Fruit fly (Drosophila melanogaster) whole organism, wandering third instar larva: ENCODE data around the gene PhKgamma.

Experiments
- CG32264 ChIP-seq: fragments of 200-800 bp; sonication (Bioruptor generic); optimal IDR thresholded peaks from 2 replicates; lab custom pipeline; 2016; ENCODE audit warnings: missing biosample characterization, missing genetic modification characterization
- CG9705 ChIP-seq: fragments of 200-800 bp; sonication (Bioruptor generic); optimal IDR thresholded peaks from 2 replicates; lab custom pipeline; 2018; ENCODE audit warnings: missing biosample characterization, mild to moderate bottlenecking, missing genetic modification characterization
- Dfd ChIP-seq: fragments of >200 bp; optimal IDR thresholded peaks from 2 replicates; lab custom pipeline; 2017; ENCODE audit warnings: missing biosample characterization, missing genetic modification characterization
- HLH106 ChIP-seq: fragments of 200-800 bp; optimal IDR thresholded peaks from 3 replicates; lab custom pipeline; 2019; ENCODE audit warnings: missing biosample characterization, mild to moderate bottlenecking, missing genetic modification characterization, moderate library complexity
- Hr78 ChIP-seq: fragments of >200 bp; optimal IDR thresholded peaks from 2 replicates; lab custom pipeline; 2017; ENCODE audit warnings: missing biosample characterization, missing genetic modification characterization
- Hr83 ChIP-seq: fragments of 200-300 bp; sonication (Bioruptor generic); optimal IDR thresholded peaks from 2 replicates; lab custom pipeline; 2016; ENCODE audit warnings: missing biosample characterization, mild to moderate bottlenecking, missing genetic modification characterization, moderate library complexity; ENCODE audit not compliant: poor library complexity, severe bottlenecking
- Jra ChIP-seq: sonication (Bioruptor generic); optimal IDR thresholded peaks from 2 replicates; lab custom pipeline; 2016; ENCODE audit warnings: missing biosample characterization, missing genetic modification characterization
- Mio ChIP-seq: sonication (Bioruptor generic); optimal IDR thresholded peaks from 2 replicates; lab custom pipeline; 2016; ENCODE audit warnings: missing biosample characterization, missing genetic modification characterization
- N ChIP-seq: fragments of >200 bp; optimal IDR thresholded peaks from 2 replicates; lab custom pipeline; 2018; ENCODE audit warnings: missing biosample characterization, missing external identifiers, missing genetic modification characterization
- Rel ChIP-seq, 2 experiments: fragments of 200-800 bp; sonication (Bioruptor generic) in 1 of 2; optimal IDR thresholded peaks; 2 replicates in 1 of 2; 3 replicates in 1 of 2; lab custom pipeline; 2016 to 2019; ENCODE audit warnings: mild to moderate bottlenecking in 2 of 2, missing biosample characterization in 2 of 2, missing genetic modification characterization in 2 of 2, moderate library complexity in 1 of 2
- Sp1 ChIP-seq: fragments of 200-800 bp; sonication (Bioruptor generic); optimal IDR thresholded peaks from 3 replicates; lab custom pipeline; 2019; ENCODE audit warnings: missing biosample characterization, mild to moderate bottlenecking, missing genetic modification characterization, moderate library complexity
- Vsx2 ChIP-seq: fragments of 200-300, 225-300 bp; sonication (Bioruptor generic); optimal IDR thresholded peaks from 2 replicates; lab custom pipeline; 2018; ENCODE audit warnings: missing biosample characterization, missing genetic modification characterization; ENCODE audit not compliant: partially characterized antibody
- br ChIP-seq: fragments of 200-800 bp; sonication (Bioruptor generic); optimal IDR thresholded peaks from 2 replicates; lab custom pipeline; 2016; ENCODE audit warnings: missing biosample characterization, missing genetic modification characterization
- dl ChIP-seq, 2 experiments: fragments of 175-275, 200-275 bp in 1 of 2; fragments of 200-275 bp in 1 of 2; sonication (Bioruptor generic); optimal IDR thresholded peaks; lab custom pipeline; 2018; ENCODE audit warnings: mild to moderate bottlenecking in 2 of 2, missing biosample characterization in 2 of 2, missing genetic modification characterization in 2 of 2, moderate library complexity in 2 of 2; ENCODE audit not compliant: partially characterized antibody in 2 of 2, insufficient read depth in 1 of 2
- foxo ChIP-seq, 2 experiments: fragments of 200-800 bp; sonication (Bioruptor generic); optimal IDR thresholded peaks; 2 replicates in 1 of 2; 3 replicates in 1 of 2; lab custom pipeline; 2016 to 2017; ENCODE audit warnings: missing biosample characterization in 2 of 2, missing genetic modification characterization in 2 of 2
- h ChIP-seq: fragments of 200-800 bp; sonication (Bioruptor generic); optimal IDR thresholded peaks from 3 replicates; lab custom pipeline; 2016; ENCODE audit warnings: missing biosample characterization, mild to moderate bottlenecking, missing genetic modification characterization
- jim ChIP-seq: fragments of 175-275, 200-325 bp; sonication (Bioruptor generic); optimal IDR thresholded peaks from 2 replicates; lab custom pipeline; 2016; ENCODE audit warnings: missing biosample characterization, mild to moderate bottlenecking, missing genetic modification characterization
- lola ChIP-seq: fragments of >200 bp; optimal IDR thresholded peaks from 2 replicates; lab custom pipeline; 2017; ENCODE audit warnings: missing biosample characterization, missing genetic modification characterization
- psq ChIP-seq: fragments of 200-800 bp; sonication (Bioruptor generic); optimal IDR thresholded peaks from 3 replicates; lab custom pipeline; 2017; ENCODE audit warnings: missing biosample characterization, mild to moderate bottlenecking, missing genetic modification characterization, moderate library complexity
- rgr ChIP-seq: fragments of 200-800 bp; sonication (Bioruptor generic); optimal IDR thresholded peaks from 3 replicates; lab custom pipeline; 2016; ENCODE audit warnings: missing biosample characterization, mild to moderate bottlenecking, missing genetic modification characterization
- sage ChIP-seq: fragments of 200-800 bp; sonication (Bioruptor generic); optimal IDR thresholded peaks from 2 replicates; lab custom pipeline; 2016; ENCODE audit warnings: missing biosample characterization, mild to moderate bottlenecking, missing genetic modification characterization
- tai ChIP-seq: sonication (Bioruptor generic); optimal IDR thresholded peaks from 2 replicates; lab custom pipeline; 2016; ENCODE audit warnings: missing biosample characterization, missing genetic modification characterization
- usp ChIP-seq: fragments of >200 bp; optimal IDR thresholded peaks from 2 replicates; lab custom pipeline; 2017; ENCODE audit warnings: missing biosample characterization, missing genetic modification characterization

Gene PhKgamma

dm6 chrX:11687666-11688492, 7.1 kb upstream of the PhKgamma start:
- TF ChIP-seq sage (GFP tag; lab: Kevin White, UChicago) (no peak), Rel (GFP tag; optimal IDR thresholded peaks at IDR 0.05; lab: Kevin White, UChicago) (no peak), Rel (tag; optimal IDR thresholded peaks at IDR 0.05; lab: Kevin White, UChicago) (peak; percentile 34)

DNA sequence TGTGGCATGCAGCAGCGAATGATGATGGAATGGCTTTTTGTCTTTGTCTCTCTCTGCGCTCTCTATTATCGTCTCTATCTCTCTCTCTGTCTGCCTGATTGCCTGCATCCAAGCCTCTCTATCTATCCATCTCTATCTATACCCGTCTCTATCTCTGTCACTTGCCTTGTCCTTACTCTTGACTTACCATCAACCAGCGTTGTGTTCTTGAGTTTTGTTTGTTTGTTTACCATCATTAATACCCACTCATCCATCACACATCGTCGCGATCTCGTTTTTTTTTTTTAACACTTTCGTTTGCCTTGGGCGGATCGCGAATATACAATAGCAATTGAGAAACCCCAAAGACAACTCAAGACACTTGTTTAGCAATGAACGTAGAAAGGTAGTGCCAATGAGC, 5.3 kb upstream of the PhKgamma start:
- TF ChIP-seq lola (no peak), psq (no peak), br (GFP tag; lab: Kevin White, UChicago) (no peak), N (GFP tag; lab: Kevin White, UChicago) (no peak), CG9705 (GFP tag; lab: Kevin White, UChicago) (no peak), Hr78 (GFP tag; lab: Kevin White, UChicago) (no peak), Vsx2 (GFP tag; lab: Kevin White, UChicago) (no peak)

dm6 chrX:11695883-11696211, 910 bp downstream of the PhKgamma start:
- TF ChIP-seq Hr83, result no peak
- TF ChIP-seq sage (GFP tag; lab: Kevin White, UChicago), result no peak
- no peak for TF ChIP-seq CG32264 (GFP tag; lab: Kevin White, UChicago)
- no peak for TF ChIP-seq rgr (GFP tag; lab: Kevin White, UChicago)
- no peak for TF ChIP-seq tai
- no peak for TF ChIP-seq Sp1 (GFP tag; lab: Kevin White, UChicago)

- TF ChIP-seq Hr83 (no peak), Dfd (GFP tag; lab: Kevin White, UChicago) (peak; percentile 85), HLH106 (tag; lab: Kevin White, UChicago) (no peak)
These were observed 5.8 kb downstream of the PhKgamma start for dm6 chrX:11700765-11701164.

- TF ChIP-seq Mio, result no peak
- TF ChIP-seq Sp1 (GFP tag; lab: Kevin White, UChicago), result peak; percentile 52
- TF ChIP-seq usp (GFP tag; lab: Kevin White, UChicago), result no peak
- no peak for TF ChIP-seq Dfd (GFP tag; lab: Kevin White, UChicago)
- no peak for TF ChIP-seq tai
- TF ChIP-seq Rel (GFP tag; optimal IDR thresholded peaks at IDR 0.05; lab: Kevin White, UChicago), result peak; percentile 33
- peak; percentile 48 for TF ChIP-seq Rel (tag; optimal IDR thresholded peaks at IDR 0.05; lab: Kevin White, UChicago)
- peak; percentile 7 for TF ChIP-seq sage (GFP tag; lab: Kevin White, UChicago)
- TF ChIP-seq h (GFP tag; lab: Kevin White, UChicago), result no peak
- TF ChIP-seq, all 38 proteins: peak for 3
These were observed 10.1 kb downstream of the PhKgamma start, which contains the start of gene CG2444 for dm6 chrX:11704929-11705612. Gene CG2444 (minus strand): TSS chrX:11705300.

DNA sequence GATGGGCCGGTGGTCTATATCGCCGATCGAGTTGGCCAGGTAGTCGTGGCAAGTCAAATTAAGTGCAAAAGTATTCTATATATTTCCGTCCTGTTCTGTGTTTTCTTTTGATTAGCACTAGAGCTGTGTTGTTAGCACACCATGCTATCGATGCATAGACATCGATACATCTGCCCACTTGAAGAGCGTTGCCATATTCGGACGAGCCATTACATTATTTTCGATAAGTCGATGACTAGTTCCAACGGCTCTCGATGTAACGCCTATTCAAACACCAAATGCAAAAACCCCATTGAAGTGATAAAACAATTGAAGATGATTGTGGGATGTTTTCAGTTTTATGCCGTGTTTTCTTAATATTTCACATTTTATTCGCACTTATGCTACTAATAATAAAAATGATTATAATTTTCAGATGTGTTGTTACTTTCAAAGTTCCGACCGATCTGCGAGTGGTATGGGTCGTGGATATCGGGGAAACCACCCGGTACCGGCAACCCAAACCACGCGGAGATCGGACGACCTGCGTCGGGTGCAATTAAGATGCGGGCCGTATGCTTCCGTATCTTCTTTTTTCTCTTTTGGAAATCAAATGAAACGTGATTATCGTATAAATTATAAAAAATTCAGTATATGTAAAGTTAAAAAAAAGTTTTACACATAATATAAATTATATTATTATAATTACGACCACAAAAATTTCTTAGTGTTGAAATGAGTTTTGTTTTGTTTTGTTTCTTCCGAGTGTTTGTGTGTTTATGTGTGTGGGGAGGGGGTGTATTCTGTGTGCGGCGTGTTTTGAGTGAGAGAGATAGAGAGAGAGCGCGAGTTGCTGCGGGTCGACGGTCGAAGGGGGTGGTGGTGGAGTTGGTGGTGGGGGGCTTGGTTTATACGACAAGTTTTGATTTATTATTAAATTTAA, 15.1 kb downstream of the PhKgamma start, which contains the start of gene FucT6:
Gene FucT6 (minus strand): TSS at position 153 of the 922 bp plus-strand sequence.
- TF ChIP-seq foxo (GFP tag; optimal IDR thresholded peaks at IDR 0.05; lab: Kevin White, UChicago) (peak in 1 of 2 experiments; percentile 4), Rel (GFP tag; optimal IDR thresholded peaks at IDR 0.05; lab: Kevin White, UChicago) (no peak), Rel (tag; optimal IDR thresholded peaks at IDR 0.05; lab: Kevin White, UChicago) (peak; percentile 98), Jra (peak; percentile 39), Mio (no peak), Sp1 (GFP tag; lab: Kevin White, UChicago) (peak; percentile 17), rgr (GFP tag; lab: Kevin White, UChicago) (peak; percentile 14), dl (GFP tag; optimal IDR thresholded peaks at IDR 0.05; lab: Kevin White, UChicago; ENCODE audit: insufficient read depth in 1 of 2, partially characterized antibody in 2 of 2) (no peak), br (GFP tag; lab: Kevin White, UChicago) (no peak), h (GFP tag; lab: Kevin White, UChicago) (peak; percentile 24), psq (peak; percentile 4), jim (GFP tag; lab: Kevin White, UChicago) (peak; percentile 39)
